Worm (Caenorhabditis elegans) whole organism, L3 larva: ENCODE data around the gene nhr-288.

Experiments
- ama-1 ChIP-seq: fragments of 150-350 bp; optimal IDR thresholded peaks from 2 replicates; lab custom pipeline; 2018
- ceh-28 ChIP-seq: fragments of 150-350 bp; optimal IDR thresholded peaks from 2 replicates; lab custom pipeline; 2014; ENCODE audit warnings: missing biosample characterization, missing genetic modification reagents, missing genetic modification characterization
- egl-27 ChIP-seq: sonication (generic microtip); optimal IDR thresholded peaks from 4 replicates; lab custom pipeline; 2017; ENCODE audit warnings: missing biosample characterization, missing genetic modification reagents, missing genetic modification characterization
- egl-5 ChIP-seq: fragments of 150-350 bp; optimal IDR thresholded peaks from 2 replicates; lab custom pipeline; 2017; ENCODE audit warnings: missing biosample characterization, missing genetic modification reagents, missing genetic modification characterization, inconsistent platforms
- elt-1 ChIP-seq: fragments of 150-350 bp; optimal IDR thresholded peaks from 2 replicates; lab custom pipeline; 2014; ENCODE audit warnings: missing biosample characterization, missing genetic modification characterization
- elt-2 ChIP-seq: sonication (generic microtip); optimal IDR thresholded peaks from 2 replicates; lab custom pipeline; 2016; ENCODE audit warnings: missing genetic modification reagents, mild to moderate bottlenecking, missing genetic modification characterization, missing compliant biosample characterization
- elt-3 ChIP-seq, 3 experiments: fragments of 150-350 bp in 1 of 3; sonication (generic microtip) in 2 of 3; optimal IDR thresholded peaks; 2 replicates in 2 of 3; 4 replicates in 1 of 3; lab custom pipeline; 2014 to 2017; ENCODE audit warnings: missing biosample characterization in 3 of 3, missing genetic modification characterization in 3 of 3
- fkh-10 ChIP-seq: sonication (generic microtip); optimal IDR thresholded peaks from 2 replicates; lab custom pipeline; 2017; ENCODE audit warnings: missing biosample characterization, missing genetic modification reagents, missing genetic modification characterization
- fkh-2 ChIP-seq: fragments of 150-350 bp; optimal IDR thresholded peaks from 2 replicates; lab custom pipeline; 2014; ENCODE audit warnings: missing biosample characterization, missing genetic modification reagents, missing genetic modification characterization
- fos-1 ChIP-seq: fragments of 150-350 bp; optimal IDR thresholded peaks from 2 replicates; lab custom pipeline; 2014; ENCODE audit warnings: missing biosample characterization, missing genetic modification characterization
- hmg-11 ChIP-seq: sonication (generic microtip); optimal IDR thresholded peaks from 2 replicates; lab custom pipeline; 2016; ENCODE audit warnings: missing genetic modification characterization, missing compliant biosample characterization
- jun-1 ChIP-seq: fragments of 150-350 bp; optimal IDR thresholded peaks from 2 replicates; lab custom pipeline; 2014; ENCODE audit warnings: missing biosample characterization, missing genetic modification reagents, missing genetic modification characterization
- lin-15B ChIP-seq: fragments of 150-350 bp; optimal IDR thresholded peaks from 2 replicates; lab custom pipeline; 2014; ENCODE audit warnings: missing biosample characterization, missing genetic modification characterization
- lin-39 ChIP-seq: fragments of 150-350 bp; optimal IDR thresholded peaks from 2 replicates; lab custom pipeline; 2018; ENCODE audit warnings: missing biosample characterization, missing genetic modification reagents, missing genetic modification characterization
- lsy-12 ChIP-seq: sonication (generic microtip); optimal IDR thresholded peaks from 2 replicates; lab custom pipeline; 2016; ENCODE audit warnings: mild to moderate bottlenecking, missing genetic modification characterization, missing compliant biosample characterization
- mdl-1 ChIP-seq: fragments of 150-350 bp; optimal IDR thresholded peaks from 2 replicates; lab custom pipeline; 2014; ENCODE audit warnings: missing biosample characterization, missing genetic modification characterization
- nfya-1 ChIP-seq: sonication (generic microtip); optimal IDR thresholded peaks from 2 replicates; lab custom pipeline; 2017; ENCODE audit warnings: missing genetic modification characterization, mild to moderate bottlenecking, missing compliant biosample characterization, antibody characterized with exemption, moderate library complexity; ENCODE audit not compliant: insufficient read depth
- nhr-11 ChIP-seq: fragments of 150-350 bp; optimal IDR thresholded peaks from 2 replicates; lab custom pipeline; 2014; ENCODE audit warnings: missing biosample characterization, missing genetic modification characterization
- nhr-12 ChIP-seq: fragments of 150-350 bp; optimal IDR thresholded peaks from 2 replicates; lab custom pipeline; 2014; ENCODE audit warnings: missing biosample characterization, missing genetic modification characterization
- nhr-23 ChIP-seq: fragments of 150-350 bp; optimal IDR thresholded peaks from 2 replicates; lab custom pipeline; 2014; ENCODE audit warnings: missing biosample characterization, missing genetic modification reagents, missing genetic modification characterization
- nhr-237 ChIP-seq: fragments of 150-350 bp; optimal IDR thresholded peaks from 2 replicates; lab custom pipeline; 2014; ENCODE audit warnings: missing biosample characterization, missing genetic modification characterization
- nhr-25 ChIP-seq: sonication (generic microtip); optimal IDR thresholded peaks from 2 replicates; lab custom pipeline; 2017; ENCODE audit warnings: missing biosample characterization, missing genetic modification characterization
- nhr-28 ChIP-seq: fragments of 150-350 bp; optimal IDR thresholded peaks from 2 replicates; lab custom pipeline; 2014; ENCODE audit warnings: missing biosample characterization, missing genetic modification characterization
- nhr-43 ChIP-seq: sonication (generic microtip); optimal IDR thresholded peaks from 2 replicates; lab custom pipeline; 2016; ENCODE audit warnings: mild to moderate bottlenecking, missing genetic modification characterization, missing compliant biosample characterization; ENCODE audit not compliant: poor library complexity, severe bottlenecking
- nhr-67 ChIP-seq: fragments of 150-350 bp; optimal IDR thresholded peaks from 2 replicates; lab custom pipeline; 2014; ENCODE audit warnings: missing biosample characterization, missing genetic modification characterization
- nhr-76 ChIP-seq: fragments of 150-350 bp; sonication (generic microtip); optimal IDR thresholded peaks from 5 replicates; lab custom pipeline; 2014; ENCODE audit warnings: missing biosample characterization, missing genetic modification characterization
- pha-4 ChIP-seq: fragments of 150-350 bp; optimal IDR thresholded peaks from 2 replicates; lab custom pipeline; 2014; ENCODE audit warnings: missing biosample characterization, missing genetic modification reagents, missing genetic modification characterization
- pqm-1 ChIP-seq: fragments of 150-350 bp; optimal IDR thresholded peaks from 2 replicates; lab custom pipeline; 2017; ENCODE audit warnings: missing biosample characterization, missing genetic modification characterization, inconsistent platforms
- sea-2 ChIP-seq: fragments of 150-350 bp; sonication (generic microtip); optimal IDR thresholded peaks from 4 replicates; lab custom pipeline; 2014; ENCODE audit warnings: missing biosample characterization, missing genetic modification reagents, missing genetic modification characterization
- skn-1 ChIP-seq: fragments of 150-350 bp; optimal IDR thresholded peaks from 2 replicates; lab custom pipeline; 2014; ENCODE audit warnings: missing biosample characterization, missing genetic modification characterization
- snpc-4 ChIP-seq: fragments of 150-350 bp; optimal IDR thresholded peaks from 2 replicates; lab custom pipeline; 2014; ENCODE audit warnings: missing biosample characterization, missing genetic modification characterization
- tbx-2 ChIP-seq: sonication (generic microtip); optimal IDR thresholded peaks from 2 replicates; lab custom pipeline; 2016; ENCODE audit warnings: mild to moderate bottlenecking, missing genetic modification characterization, missing compliant biosample characterization
- unc-39 ChIP-seq: sonication (generic microtip); optimal IDR thresholded peaks from 4 replicates; lab custom pipeline; 2017; ENCODE audit warnings: missing biosample characterization, missing genetic modification characterization
- unc-62 ChIP-seq: fragments of 150-350 bp; sonication (generic microtip); optimal IDR thresholded peaks from 4 replicates; lab custom pipeline; 2014; ENCODE audit warnings: missing biosample characterization, missing genetic modification reagents, missing genetic modification characterization
- zag-1 ChIP-seq: fragments of 150-350 bp; optimal IDR thresholded peaks from 2 replicates; lab custom pipeline; 2014; ENCODE audit warnings: missing biosample characterization, missing genetic modification characterization
- ztf-4 ChIP-seq: fragments of 150-350 bp; optimal IDR thresholded peaks from 2 replicates; lab custom pipeline; 2014; ENCODE audit warnings: missing biosample characterization, missing genetic modification characterization

nhr-288 gene

ce11 chrV:18350721-18351120, 31.8 kb downstream of the nhr-288 start, which contains the start of gene C08E8.11:
Gene C08E8.11 (plus strand): TSS chrV:18351021.
- TF ChIP-seq zag-1 (tag; lab: Kevin White, UChicago) = no peak
- no peak for TF ChIP-seq fkh-10 (GFP tag; lab: Kevin White, UChicago)
- TF ChIP-seq nfya-1 = no peak
- no peak for TF ChIP-seq elt-2 (tag; lab: Kevin White, UChicago)
- no peak for TF ChIP-seq lin-15B (tag; lab: Kevin White, UChicago)
- no peak for TF ChIP-seq unc-39
- TF ChIP-seq nhr-76 (tag; lab: Kevin White, UChicago) = no peak
- TF ChIP-seq nhr-28 (tag; lab: Kevin White, UChicago) = no peak
- TF ChIP-seq lin-39 (tag; lab: Kevin White, UChicago) = no peak
- TF ChIP-seq egl-27 (tag; lab: Kevin White, UChicago) = no peak
- TF ChIP-seq hmg-11 = no peak
- TF ChIP-seq nhr-23 (tag; lab: Kevin White, UChicago) = no peak
- TF ChIP-seq lsy-12 (tag; lab: Kevin White, UChicago) = no peak
- no peak for TF ChIP-seq fos-1 (tag; lab: Kevin White, UChicago)
- no peak for TF ChIP-seq egl-5 (tag; lab: Kevin White, UChicago)
- no peak for TF ChIP-seq tbx-2 (tag; lab: Kevin White, UChicago)
- TF ChIP-seq nhr-237 (tag; lab: Kevin White, UChicago) = no peak
- no peak for TF ChIP-seq nhr-11 (tag; lab: Kevin White, UChicago)
- TF ChIP-seq nhr-43 (tag; lab: Kevin White, UChicago) = no peak

- TF ChIP-seq nhr-12 (tag; lab: Kevin White, UChicago) = no peak
- no peak for TF ChIP-seq nhr-43 (tag; lab: Kevin White, UChicago)
- TF ChIP-seq, all 47 proteins: peak for 0
Measured at ce11 chrV:18350046-18350445, 32.4 kb downstream of the nhr-288 start, which contains the start of gene C08E8.3. Gene C08E8.3 (plus strand): TSS chrV:18350129.

ce11 chrV:18346080-18346479, 36.4 kb downstream of the nhr-288 start:
- TF ChIP-seq nhr-237 (tag; lab: Kevin White, UChicago) (no peak), nhr-25 (tag; lab: Kevin White, UChicago) (no peak), nhr-67 (tag; lab: Kevin White, UChicago) (no peak), fos-1 (tag; lab: Kevin White, UChicago) (peak; percentile 81), egl-27 (tag; lab: Kevin White, UChicago) (peak; percentile 88), nhr-43 (tag; lab: Kevin White, UChicago) (peak; percentile 75), pha-4 (tag; lab: Kevin White, UChicago) (peak; percentile 55), unc-39 (no peak), nhr-11 (tag; lab: Kevin White, UChicago) (no peak), ceh-28 (tag; lab: Kevin White, UChicago) (peak; percentile 44), elt-1 (tag; lab: Kevin White, UChicago) (no peak), nhr-23 (tag; lab: Kevin White, UChicago) (peak; percentile 57), lsy-12 (tag; lab: Kevin White, UChicago) (no peak), nhr-28 (tag; lab: Kevin White, UChicago) (no peak), elt-3 (tag; optimal IDR thresholded peaks at IDR 0.05; lab: Kevin White, UChicago) (peak; percentile 68 to 96 (median 94)), elt-2 (tag; lab: Kevin White, UChicago) (peak; percentile 100), lin-15B (tag; lab: Kevin White, UChicago) (no peak), jun-1 (tag; lab: Kevin White, UChicago) (peak; percentile 98), skn-1 (tag; lab: Kevin White, UChicago) (peak; percentile 34), pqm-1 (tag; lab: Kevin White, UChicago) (peak; percentile 100), nhr-76 (tag; lab: Kevin White, UChicago) (no peak), nhr-12 (tag; lab: Kevin White, UChicago) (no peak), mdl-1 (tag; lab: Kevin White, UChicago) (no peak)

- no peak for TF ChIP-seq fkh-2 (tag; lab: Kevin White, UChicago)
- no peak for TF ChIP-seq ztf-4 (tag; lab: Kevin White, UChicago)
- no peak for TF ChIP-seq nhr-12 (tag; lab: Kevin White, UChicago)
- no peak for TF ChIP-seq unc-62
- TF ChIP-seq ama-1 = no peak
- TF ChIP-seq snpc-4 (tag; lab: Kevin White, UChicago) = no peak
- no peak for TF ChIP-seq nhr-43 (tag; lab: Kevin White, UChicago)
- no peak for TF ChIP-seq sea-2 (GFP tag; lab: Kevin White, UChicago)
- no peak for TF ChIP-seq lsy-12 (tag; lab: Kevin White, UChicago)
- no peak for TF ChIP-seq egl-5 (tag; lab: Kevin White, UChicago)
- no peak for TF ChIP-seq nhr-25 (tag; lab: Kevin White, UChicago)
- no peak for TF ChIP-seq lin-39 (tag; lab: Kevin White, UChicago)
- TF ChIP-seq nhr-11 (tag; lab: Kevin White, UChicago) = no peak
- no peak for TF ChIP-seq nhr-237 (tag; lab: Kevin White, UChicago)
- no peak for TF ChIP-seq ceh-28 (tag; lab: Kevin White, UChicago)
Measured at ce11 chrV:18344194-18344593, 38.3 kb downstream of the nhr-288 start.
